Worm (Caenorhabditis elegans): Measurements from ENCODE around the gene F42F12.14.

DNA sequence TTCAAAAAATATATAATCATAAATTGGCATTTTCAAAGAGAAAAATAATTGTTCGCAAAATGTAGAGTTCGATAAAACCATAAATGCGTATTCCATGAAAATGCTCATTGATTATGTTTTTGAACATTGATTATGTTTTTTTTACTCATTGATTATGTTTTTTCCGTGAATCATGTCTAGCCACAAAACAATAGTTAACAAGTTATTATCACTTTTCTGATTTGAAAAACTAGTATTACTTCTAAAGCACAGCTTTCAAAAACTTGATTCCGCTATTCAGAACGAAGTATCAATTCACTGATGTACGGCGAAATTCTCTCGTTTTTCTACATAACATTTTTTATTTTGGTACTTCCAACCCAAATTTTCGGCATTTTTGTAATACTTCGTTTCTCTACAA, 12.6 kb upstream of the F42F12.14 start, which contains the start of gene srd-48:
- no peak for TF ChIP-seq ztf-11 (tag; optimal IDR thresholded peaks at IDR 0.05)
- no peak for TF ChIP-seq unc-39 (tag; optimal IDR thresholded peaks at IDR 0.05)
- no peak for TF ChIP-seq sem-2 (GFP tag; optimal IDR thresholded peaks at IDR 0.05)
- TF ChIP-seq nhr-12 (tag; optimal IDR thresholded peaks at IDR 0.05): no peak
- no peak for TF ChIP-seq lsy-2 (tag; optimal IDR thresholded peaks at IDR 0.05)
- TF ChIP-seq snpc-4 (tag; optimal IDR thresholded peaks at IDR 0.05): no peak
- no peak for TF ChIP-seq nhr-76 (tag; optimal IDR thresholded peaks at IDR 0.05)
- no peak for TF ChIP-seq unc-62 (GFP tag; optimal IDR thresholded peaks at IDR 0.05)
- TF ChIP-seq nhr-237 (tag; optimal IDR thresholded peaks at IDR 0.05): no peak
- TF ChIP-seq mep-1 (tag; optimal IDR thresholded peaks at IDR 0.05): no peak
- TF ChIP-seq pha-4 (tag; optimal IDR thresholded peaks at IDR 0.05): no peak
